Fruit fly (Drosophila melanogaster): Measurements from ENCODE around the gene Kif19A.

dm6 chr3R:14109145-14109544 is 9.1 kb downstream of the Kif19A start, which contains the start of gene Or88a:
- TF ChIP-seq N (GFP tag; optimal IDR thresholded peaks at IDR 0.05) (no peak), dmrt93B (GFP tag; optimal IDR thresholded peaks at IDR 0.05) (no peak), pan (optimal IDR thresholded peaks at IDR 0.05) (no peak), CG9705 (GFP tag; optimal IDR thresholded peaks at IDR 0.05) (no peak), Dfd (GFP tag; optimal IDR thresholded peaks at IDR 0.05) (no peak), Rel (GFP tag; optimal IDR thresholded peaks at IDR 0.05) (no peak), Rel (tag; optimal IDR thresholded peaks at IDR 0.05) (no peak), Myc (optimal IDR thresholded peaks at IDR 0.05) (no peak)

All from whole organism, wandering third instar larva.